Worm (Caenorhabditis elegans) whole organism, young adult: ENCODE measurements around the gene vap-2.

ENCODE experiments used
- B0019.2 ChIP-seq: fragments of 200-800 bp; sonication (Bioruptor generic); conservative IDR thresholded peaks from 2 replicates; pipeline ENCODE4 v1.3.6; 2022; ENCODE audit warnings: missing genetic modification reagents, missing genetic modification characterization, missing compliant biosample characterization
- B0336.3 ChIP-seq: fragments of 200-800 bp; sonication (Bioruptor generic); IDR thresholded peaks from 2 replicates; pipeline ENCODE4 v1.3.6; 2022; ENCODE audit warnings: missing genetic modification characterization, missing compliant biosample characterization
- F22D6.2 ChIP-seq: sonication (generic microtip); optimal IDR thresholded peaks from 2 replicates; lab custom pipeline; 2016; ENCODE audit warnings: mild to moderate bottlenecking, missing genetic modification characterization, missing compliant biosample characterization
- T07F8.4 ChIP-seq: sonication (generic microtip); optimal IDR thresholded peaks from 2 replicates; lab custom pipeline; 2016; ENCODE audit warnings: mild to moderate bottlenecking, missing genetic modification characterization, moderate library complexity, missing compliant biosample characterization
- Y53G8AR.9 ChIP-seq: fragments of 200-800 bp; sonication (Bioruptor generic); conservative IDR thresholded peaks from 2 replicates; pipeline ENCODE4 v1.3.6; 2022; ENCODE audit warnings: missing genetic modification reagents, missing genetic modification characterization, missing compliant biosample characterization
- Y56A3A.18 ChIP-seq: fragments of 200-800 bp; sonication (Bioruptor generic); IDR thresholded peaks from 2 replicates; pipeline ENCODE4 v1.3.6; 2022; ENCODE audit warnings: missing genetic modification reagents, missing genetic modification characterization, missing compliant biosample characterization
- aptf-2 ChIP-seq: fragments of 200-800 bp; sonication (Bioruptor generic); conservative IDR thresholded peaks from 2 replicates; pipeline ENCODE4 v1.3.6; 2022; ENCODE audit warnings: missing genetic modification reagents, missing genetic modification characterization, missing compliant biosample characterization
- athp-1 ChIP-seq: sonication (generic microtip); optimal IDR thresholded peaks from 2 replicates; lab custom pipeline; 2017; ENCODE audit warnings: mild to moderate bottlenecking, missing genetic modification characterization, missing compliant biosample characterization
- attf-3 ChIP-seq: fragments of 200-800 bp; sonication (Bioruptor generic); conservative IDR thresholded peaks from 2 replicates; pipeline ENCODE4 v1.3.6; 2022; ENCODE audit warnings: missing genetic modification reagents, missing genetic modification characterization, missing compliant biosample characterization
- attf-5 ChIP-seq: fragments of 200-800 bp; sonication (Bioruptor generic); optimal IDR thresholded peaks from 2 replicates; lab custom pipeline; 2018; ENCODE audit warnings: mild to moderate bottlenecking, missing genetic modification characterization, missing compliant biosample characterization
- ccch-3 ChIP-seq: fragments of 200-800 bp; sonication (Bioruptor generic); optimal IDR thresholded peaks from 2 replicates; lab custom pipeline; 2018; ENCODE audit warnings: mild to moderate bottlenecking, missing genetic modification characterization, missing compliant biosample characterization
- cebp-1 ChIP-seq, 2 experiments: fragments of 200-800 bp in 1 of 2; sonication (Bioruptor generic) in 1 of 2; sonication (generic microtip) in 1 of 2; IDR thresholded peaks in 1 of 2; optimal IDR thresholded peaks in 1 of 2; 2 replicates each; pipeline versions ENCODE4 v1.3.6 to Lab custom; 2017 to 2022; ENCODE audit warnings: missing compliant biosample characterization in 2 of 2, missing genetic modification characterization in 2 of 2, mild to moderate bottlenecking in 1 of 2, missing genetic modification reagents in 1 of 2, moderate library complexity in 1 of 2
- ceh-100 ChIP-seq: fragments of 200-800 bp; sonication (Bioruptor generic); IDR thresholded peaks from 2 replicates; pipeline ENCODE4 v1.3.6; 2022; ENCODE audit warnings: missing genetic modification reagents, missing genetic modification characterization, missing compliant biosample characterization
- ceh-58 ChIP-seq: fragments of 200-800 bp; sonication (Bioruptor generic); IDR thresholded peaks from 2 replicates; pipeline ENCODE4 v1.3.6; 2022; ENCODE audit warnings: missing genetic modification characterization, missing compliant biosample characterization
- ceh-79 ChIP-seq: sonication (generic microtip); optimal IDR thresholded peaks from 2 replicates; lab custom pipeline; 2017; ENCODE audit warnings: mild to moderate bottlenecking, missing genetic modification characterization, missing compliant biosample characterization
- ceh-91 ChIP-seq: fragments of 200-800 bp; sonication (Bioruptor generic); IDR thresholded peaks from 2 replicates; pipeline ENCODE4 v1.3.6; 2022; ENCODE audit warnings: missing genetic modification reagents, missing genetic modification characterization, missing compliant biosample characterization
- efl-1 ChIP-seq: fragments of 150-350 bp; optimal IDR thresholded peaks from 2 replicates; lab custom pipeline; 2014; ENCODE audit warnings: missing biosample characterization, missing genetic modification reagents, missing genetic modification characterization
- gei-17 ChIP-seq: fragments of 200-800 bp; sonication (Bioruptor generic); optimal IDR thresholded peaks from 2 replicates; lab custom pipeline; 2018; ENCODE audit warnings: mild to moderate bottlenecking, missing genetic modification characterization, missing compliant biosample characterization
- hlh-12 ChIP-seq: sonication (generic microtip); optimal IDR thresholded peaks from 2 replicates; lab custom pipeline; 2016; ENCODE audit warnings: missing genetic modification characterization, missing compliant biosample characterization
- hmg-1.2 ChIP-seq: fragments of 200-800 bp; sonication (Bioruptor generic); IDR thresholded peaks from 2 replicates; pipeline ENCODE4 v1.3.6; 2022; ENCODE audit warnings: missing genetic modification reagents, missing genetic modification characterization, missing compliant biosample characterization
- hsf-1 ChIP-seq: fragments of 200-800 bp; sonication (Bioruptor generic); IDR thresholded peaks from 2 replicates; pipeline ENCODE4 v1.3.6; 2022; ENCODE audit warnings: missing genetic modification reagents, missing genetic modification characterization, missing compliant biosample characterization
- lag-1 ChIP-seq: fragments of 200-800 bp; sonication (Bioruptor generic); IDR thresholded peaks from 2 replicates; pipeline ENCODE4 v1.3.6; 2022; ENCODE audit warnings: missing genetic modification reagents, missing genetic modification characterization, missing compliant biosample characterization
- let-526 ChIP-seq: fragments of 200-800 bp; sonication (Bioruptor generic); IDR thresholded peaks from 2 replicates; pipeline ENCODE4 v1.3.6; 2022; ENCODE audit warnings: missing genetic modification reagents, missing genetic modification characterization, missing compliant biosample characterization
- lin-26 ChIP-seq: fragments of 200-800 bp; sonication (Bioruptor generic); IDR thresholded peaks from 2 replicates; pipeline ENCODE4 v1.3.6; 2022; ENCODE audit warnings: missing genetic modification reagents, missing genetic modification characterization, missing compliant biosample characterization
- lin-35 ChIP-seq, 3 experiments: fragments of 150-350 bp in 2 of 3; sonication (generic microtip) in 1 of 3; optimal IDR thresholded peaks; 2 replicates each; lab custom pipeline; 2014 to 2018; ENCODE audit warnings: missing biosample characterization in 3 of 3, missing genetic modification characterization in 3 of 3, missing genetic modification reagents in 3 of 3
- lsl-1 ChIP-seq: fragments of 200-800 bp; sonication (Bioruptor generic); optimal IDR thresholded peaks from 2 replicates; lab custom pipeline; 2018; ENCODE audit warnings: mild to moderate bottlenecking, missing genetic modification characterization, moderate library complexity, missing compliant biosample characterization
- madf-10 ChIP-seq: sonication (generic microtip); optimal IDR thresholded peaks from 2 replicates; lab custom pipeline; 2016; ENCODE audit warnings: mild to moderate bottlenecking, missing genetic modification characterization, missing compliant biosample characterization
- madf-3 ChIP-seq: fragments of 200-800 bp; sonication (Bioruptor generic); IDR thresholded peaks from 2 replicates; pipeline ENCODE4 v1.3.6; 2022; ENCODE audit warnings: missing genetic modification reagents, missing genetic modification characterization, missing compliant biosample characterization
- nfya-2 ChIP-seq: fragments of 200-800 bp; sonication (Bioruptor generic); IDR thresholded peaks from 2 replicates; pipeline ENCODE4 v1.3.6; 2022; ENCODE audit warnings: missing genetic modification reagents, missing genetic modification characterization, missing compliant biosample characterization
- nhr-80 ChIP-seq: sonication (generic microtip); optimal IDR thresholded peaks from 2 replicates; lab custom pipeline; 2016; ENCODE audit warnings: missing genetic modification characterization, missing compliant biosample characterization
- pha-4 ChIP-seq: fragments of 150-350 bp; sonication (generic microtip); optimal IDR thresholded peaks from 2 replicates; lab custom pipeline; 2014; ENCODE audit warnings: missing biosample characterization, missing genetic modification reagents, missing genetic modification characterization
- repo-1 ChIP-seq: sonication (generic microtip); optimal IDR thresholded peaks from 2 replicates; lab custom pipeline; 2017; ENCODE audit warnings: mild to moderate bottlenecking, missing genetic modification characterization, missing compliant biosample characterization
- snpc-1.3 ChIP-seq: sonication (generic microtip); optimal IDR thresholded peaks from 2 replicates; lab custom pipeline; 2017; ENCODE audit warnings: missing genetic modification characterization, mild to moderate bottlenecking, missing compliant biosample characterization, antibody characterized with exemption, moderate library complexity, missing genotype, missing genetic modification reagents; ENCODE audit not compliant: insufficient read depth
- tbp1 ChIP-seq: fragments of 200-800 bp; sonication (Bioruptor generic); optimal IDR thresholded peaks from 2 replicates; lab custom pipeline; 2018; ENCODE audit warnings: mild to moderate bottlenecking, missing genetic modification characterization, missing compliant biosample characterization
- unc-62 ChIP-seq: fragments of 150-350 bp; optimal IDR thresholded peaks from 2 replicates; lab custom pipeline; 2014; ENCODE audit warnings: missing biosample characterization, missing genetic modification reagents, missing genetic modification characterization
- ztf-22 ChIP-seq: fragments of 200-800 bp; sonication (Bioruptor generic); optimal IDR thresholded peaks from 2 replicates; lab custom pipeline; 2018; ENCODE audit warnings: mild to moderate bottlenecking, missing genetic modification characterization, moderate library complexity, missing compliant biosample characterization

The vap-2 gene

DNA sequence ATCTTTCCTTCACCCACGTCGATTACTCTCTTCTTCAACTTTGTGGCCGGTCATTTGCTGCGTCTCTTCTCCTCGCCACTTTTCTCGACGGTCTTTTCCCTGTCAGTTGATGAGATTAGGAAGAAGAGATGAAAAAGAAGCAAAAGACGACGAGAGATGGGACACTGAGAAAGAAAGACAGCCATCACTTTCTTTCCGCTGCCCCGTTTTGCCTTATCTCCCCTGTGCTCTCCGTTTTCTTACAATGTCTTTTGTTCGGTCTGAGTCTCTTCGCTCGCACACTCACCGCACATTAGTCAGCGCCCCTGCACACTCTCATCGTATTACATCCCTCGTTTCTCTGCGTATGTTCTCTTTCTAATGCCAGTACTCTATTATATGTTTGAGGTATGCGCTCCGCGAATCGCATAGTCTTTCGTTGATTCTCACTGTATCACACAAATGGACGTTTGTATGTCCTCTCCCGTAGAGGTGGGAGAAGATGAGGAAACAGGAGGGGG, 26.2 kb downstream of the vap-2 start (continued):
- TF ChIP-seq B0336.3 (GFP tag; lab: Robert Waterston, UW) (peak; percentile 94), madf-3 (0 out of 2 replicates have a peak, but pooled peaks have one; percentile 48), gei-17 (GFP tag; lab: Kevin White, UChicago) (peak; percentile 80), aptf-2 (GFP tag; lab: Robert Waterston, UW) (no peak), lsl-1 (GFP tag; lab: Kevin White, UChicago) (no peak), ceh-100 (no peak), hmg-1.2 (GFP tag; lab: Robert Waterston, UW) (peak; percentile 91), pha-4 (tag; lab: Kevin White, UChicago) (peak; percentile 58), tbp1 (GFP tag; lab: Kevin White, UChicago) (peak; percentile 62), lin-26 (GFP tag; lab: Robert Waterston, UW) (peak; percentile 61), efl-1 (GFP tag; lab: Kevin White, UChicago) (no peak), attf-3 (GFP tag; lab: Robert Waterston, UW) (0 out of 2 replicates have a peak, but pooled peaks have one; percentile 22), T07F8.4 (tag; lab: Kevin White, UChicago) (peak; percentile 20), lag-1 (GFP tag; lab: Robert Waterston, UW) (no peak), repo-1 (tag; lab: Kevin White, UChicago) (peak; percentile 76)

- TF ChIP-seq lin-35 (GFP tag; optimal IDR thresholded peaks at IDR 0.05; lab: Kevin White, UChicago), result no peak
- TF ChIP-seq ccch-3 (GFP tag; lab: Kevin White, UChicago), result no peak
- TF ChIP-seq athp-1, result no peak
- TF ChIP-seq Y53G8AR.9 (GFP tag; lab: Robert Waterston, UW), result no peak
- no peak for TF ChIP-seq gei-17 (GFP tag; lab: Kevin White, UChicago)
- TF ChIP-seq unc-62 (GFP tag; lab: Kevin White, UChicago), result no peak
- no peak for TF ChIP-seq ceh-91 (GFP tag; lab: Robert Waterston, UW)
- no peak for TF ChIP-seq Y56A3A.18 (GFP tag; lab: Robert Waterston, UW)
- no peak for TF ChIP-seq F22D6.2
- TF ChIP-seq, all 124 proteins: peak for 0
Measured at ce11 chrX:10763383-10763782, 29.0 kb downstream of the vap-2 start.

ce11 chrX:10760958-10761357, 31.4 kb downstream of the vap-2 start:
- TF ChIP-seq snpc-1.3 (no peak), cebp-1 (GFP tag; IDR thresholded peaks at IDR 0.05; lab: Robert Waterston, UW) (peak; percentile 81), cebp-1 (tag; optimal IDR thresholded peaks at IDR 0.05; lab: Kevin White, UChicago) (peak; percentile 91), nhr-80 (tag; lab: Kevin White, UChicago) (peak; percentile 6)

DNA sequence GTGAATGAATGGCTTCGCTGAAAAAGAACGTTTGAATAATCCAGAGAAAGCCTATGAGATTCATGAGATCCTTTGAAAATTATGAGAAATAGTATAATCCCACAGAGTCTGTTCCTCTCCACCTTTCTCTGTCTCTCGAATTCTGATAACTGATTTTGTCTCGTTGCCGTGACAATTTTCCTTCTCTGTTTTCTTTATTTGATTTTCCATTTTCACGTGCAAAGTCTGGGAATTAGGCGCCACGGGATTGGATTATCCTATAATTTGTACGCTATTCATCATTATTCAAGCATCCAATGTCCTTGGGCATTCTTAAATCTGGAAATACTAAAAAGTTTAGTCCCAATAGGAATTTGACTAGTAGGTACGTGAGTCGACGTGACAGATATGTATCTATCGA, 33.9 kb downstream of the vap-2 start:
- TF ChIP-seq nfya-2 (0 out of 2 replicates have a peak, but pooled peaks have one; percentile 12), hlh-12 (tag; lab: Kevin White, UChicago) (no peak)

DNA sequence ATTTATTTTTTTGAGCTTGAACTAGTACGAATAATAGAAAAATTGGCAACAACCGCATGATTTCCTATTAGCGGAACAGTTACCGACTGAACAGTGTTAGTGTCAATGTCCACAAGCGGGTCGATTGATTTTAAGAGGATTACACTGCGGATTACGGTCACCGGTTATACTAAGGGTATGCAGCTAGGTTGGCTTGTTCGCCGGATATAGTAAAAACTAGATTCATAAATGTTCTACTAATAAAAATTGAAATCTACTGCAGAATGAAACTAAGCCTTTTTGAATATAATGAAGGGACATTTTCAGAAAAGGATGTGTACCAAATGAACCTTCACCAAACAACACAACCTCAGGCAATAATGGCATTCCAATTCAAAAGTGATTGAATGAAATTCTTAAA, 34.7 kb downstream of the vap-2 start, which contains the start of gene R07A4.4:
TSS of gene R07A4.4 (minus strand) at position 101 of the 400 bp plus-strand sequence.
- TF ChIP-seq let-526 (GFP tag; lab: Robert Waterston, UW) (no peak), ceh-91 (GFP tag; lab: Robert Waterston, UW) (no peak), ztf-22 (no peak), nhr-80 (tag; lab: Kevin White, UChicago) (no peak), athp-1 (no peak), ceh-58 (GFP tag; lab: Robert Waterston, UW) (no peak), F22D6.2 (no peak), B0019.2 (GFP tag; lab: Robert Waterston, UW) (no peak), attf-5 (GFP tag; lab: Kevin White, UChicago) (no peak), ceh-79 (tag; lab: Kevin White, UChicago) (no peak), madf-10 (tag; lab: Kevin White, UChicago) (no peak), hsf-1 (GFP tag; lab: Robert Waterston, UW) (no peak)
- TF ChIP-seq, all 124 proteins: peak for 0
